Fruit fly (Drosophila melanogaster) whole organism, adult: Measurements from ENCODE around the gene strat.

Experiments
- CG11617 ChIP-seq: fragments of 200-800 bp; sonication (Bioruptor generic); optimal IDR thresholded peaks from 2 replicates; lab custom pipeline; 2017; ENCODE audit warnings: mild to moderate bottlenecking, missing biosample characterization, missing genetic modification reagents, missing genetic modification characterization
- CG12768 ChIP-seq: fragments of 200-800 bp; sonication (Bioruptor generic); optimal IDR thresholded peaks from 2 replicates; lab custom pipeline; 2017; ENCODE audit warnings: missing biosample characterization, missing genetic modification characterization, mild to moderate bottlenecking, moderate library complexity, missing genetic modification reagents
- CG14711 ChIP-seq: fragments of 200-800 bp; sonication (Bioruptor generic); optimal IDR thresholded peaks from 2 replicates; lab custom pipeline; 2018; ENCODE audit warnings: missing biosample characterization, mild to moderate bottlenecking, missing genetic modification characterization, moderate library complexity
- CG1620 ChIP-seq: fragments of 200-800 bp; sonication (Bioruptor generic); optimal IDR thresholded peaks from 2 replicates; lab custom pipeline; 2016; ENCODE audit warnings: missing biosample characterization, missing genetic modification characterization
- CG33017 ChIP-seq: fragments of 200-800 bp; sonication (Bioruptor generic); optimal IDR thresholded peaks from 2 replicates; lab custom pipeline; 2018; ENCODE audit warnings: missing biosample characterization, mild to moderate bottlenecking, missing genetic modification characterization, moderate library complexity
- CG5204 ChIP-seq: fragments of 200-800 bp; sonication (Bioruptor generic); optimal IDR thresholded peaks from 2 replicates; lab custom pipeline; 2016; ENCODE audit warnings: missing biosample characterization, missing genetic modification characterization
- CG7045 ChIP-seq: fragments of 200-800 bp; sonication (Bioruptor generic); optimal IDR thresholded peaks from 2 replicates; lab custom pipeline; 2017; ENCODE audit warnings: missing biosample characterization, mild to moderate bottlenecking, missing genetic modification characterization
- CG7101 ChIP-seq: fragments of 200-800 bp; sonication (Bioruptor generic); optimal IDR thresholded peaks from 2 replicates; lab custom pipeline; 2018; ENCODE audit warnings: missing biosample characterization, mild to moderate bottlenecking, missing genetic modification characterization, moderate library complexity
- Clk ChIP-seq: fragments of 200-800 bp; sonication (Bioruptor generic); optimal IDR thresholded peaks from 2 replicates; lab custom pipeline; 2017; ENCODE audit warnings: missing biosample characterization, missing genetic modification characterization
- Crg-1 ChIP-seq: fragments of 200-800 bp; sonication (Bioruptor generic); optimal IDR thresholded peaks from 2 replicates; lab custom pipeline; 2016; ENCODE audit warnings: missing biosample characterization, missing genetic modification characterization
- Hr96 ChIP-seq: fragments of 200-800 bp; sonication (Bioruptor generic); optimal IDR thresholded peaks from 2 replicates; lab custom pipeline; 2016; ENCODE audit warnings: missing biosample characterization, missing genetic modification characterization
- Mnt ChIP-seq: fragments of 200-800 bp; sonication (Bioruptor generic); optimal IDR thresholded peaks from 2 replicates; lab custom pipeline; 2016; ENCODE audit warnings: missing biosample characterization, mild to moderate bottlenecking, missing genetic modification characterization
- bab1 ChIP-seq: fragments of 200-800 bp; sonication (Bioruptor generic); optimal IDR thresholded peaks from 3 replicates; lab custom pipeline; 2019; ENCODE audit warnings: missing biosample characterization, mild to moderate bottlenecking, missing genetic modification characterization, moderate library complexity
- cic ChIP-seq: fragments of 200-800 bp; sonication (Bioruptor generic); optimal IDR thresholded peaks from 2 replicates; lab custom pipeline; 2017; ENCODE audit warnings: missing biosample characterization, mild to moderate bottlenecking, missing genetic modification characterization, moderate library complexity
- cnc ChIP-seq, 2 experiments: fragments of >200 bp; optimal IDR thresholded peaks; 2 replicates each; lab custom pipeline; 2017
- kay ChIP-seq: fragments of 200-800 bp; sonication (Bioruptor generic); peaks from one replicate; lab custom pipeline; 2016; ENCODE audit warnings: missing biosample characterization, missing genetic modification characterization, borderline replicate concordance
- ovo ChIP-seq: fragments of 200-800 bp; sonication (Bioruptor generic); optimal IDR thresholded peaks from 2 replicates; lab custom pipeline; 2016; ENCODE audit warnings: missing biosample characterization, missing genetic modification characterization
- pad ChIP-seq: fragments of 200-800 bp; sonication (Bioruptor generic); optimal IDR thresholded peaks from 3 replicates; lab custom pipeline; 2017; ENCODE audit warnings: missing biosample characterization, missing genetic modification characterization, mild to moderate bottlenecking, moderate library complexity, missing genetic modification reagents
- tj ChIP-seq: fragments of 200-800 bp; sonication (Bioruptor generic); optimal IDR thresholded peaks from 3 replicates; lab custom pipeline; 2017; ENCODE audit warnings: missing biosample characterization, mild to moderate bottlenecking, missing genetic modification characterization, moderate library complexity
- toe ChIP-seq: fragments of 200-800 bp; sonication (Bioruptor generic); optimal IDR thresholded peaks from 2 replicates; lab custom pipeline; 2016; ENCODE audit warnings: missing biosample characterization, missing genetic modification characterization

strat gene

DNA sequence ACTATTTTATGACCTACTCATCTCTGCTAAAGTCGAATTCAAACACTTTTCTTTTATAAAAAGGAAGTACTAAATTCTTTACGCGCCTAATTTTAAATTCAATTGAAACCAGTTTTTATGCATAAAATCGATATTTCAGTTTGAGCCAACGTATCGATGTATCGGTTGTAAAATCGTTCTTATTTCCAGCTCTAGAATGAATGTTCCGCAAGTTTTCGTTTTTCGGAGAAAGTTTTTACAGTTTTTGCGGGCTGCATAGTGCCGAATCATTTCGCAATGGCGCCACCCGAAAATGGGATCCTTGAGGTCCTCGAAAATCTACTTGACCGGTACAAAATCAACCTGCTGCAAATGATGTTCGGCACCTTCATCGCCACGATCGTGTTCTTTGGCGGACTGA lies 14.7 kb upstream of the strat start, which contains the start of gene CG7840:
Gene CG7840 (plus strand): TSS at position 178 of the 400 bp plus-strand sequence.
- no peak for TF ChIP-seq Hr96 (GFP tag; lab: Kevin White, UChicago)
- TF ChIP-seq Mnt, result no peak
- no peak for TF ChIP-seq tj (GFP tag; lab: Kevin White, UChicago)
- TF ChIP-seq CG5204 (GFP tag; lab: Kevin White, UChicago), result no peak
- no peak for TF ChIP-seq Crg-1 (GFP tag; lab: Kevin White, UChicago)
- no peak for TF ChIP-seq CG33017

DNA sequence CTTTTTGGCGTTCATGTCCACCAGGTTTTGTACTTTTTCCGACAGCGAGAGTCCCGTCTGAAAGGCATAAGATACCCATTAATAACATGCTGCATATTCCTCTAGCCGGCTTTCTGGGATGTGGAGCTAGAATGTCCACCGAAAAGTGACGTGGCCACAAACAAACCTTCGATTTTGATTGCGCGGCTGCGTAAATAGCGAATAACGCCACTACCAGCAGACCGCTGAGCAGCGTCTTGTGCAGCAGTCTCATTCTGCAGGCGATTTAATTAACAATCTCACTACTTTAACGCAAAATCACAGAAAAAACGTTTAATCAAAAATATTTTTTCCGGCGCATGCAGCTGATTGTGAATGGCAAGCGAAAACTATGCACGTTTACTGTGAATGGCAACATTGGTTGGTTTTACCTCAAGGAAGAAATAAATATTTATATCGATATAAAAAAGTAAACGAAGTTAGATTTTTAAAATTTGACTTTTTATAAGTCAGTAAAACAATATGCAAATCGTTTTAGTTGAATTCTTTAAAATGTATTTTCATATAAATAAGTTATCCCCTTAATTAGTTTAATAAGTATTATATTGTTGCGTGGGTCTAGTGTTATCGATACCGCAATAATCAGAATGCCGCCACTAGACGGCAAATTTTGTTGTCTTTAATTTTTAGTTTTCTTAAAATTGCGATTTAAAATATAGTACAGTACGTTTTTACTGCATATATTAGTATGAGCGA lies 12.1 kb upstream of the strat start, which contains the start of the genes Ostgamma and Mettl14:
Gene Ostgamma (minus strand): TSS at position 376 of the 735 bp plus-strand sequence.
Gene Mettl14 (plus strand): TSS at position 611 of the 735 bp plus-strand sequence.
- TF ChIP-seq cnc (optimal IDR thresholded peaks at IDR 0.05; lab: Kevin White, UChicago) (no peak), CG12768 (GFP tag; lab: Kevin White, UChicago) (no peak), CG7101 (tag; lab: Kevin White, UChicago) (peak; percentile 39), CG11617 (GFP tag; lab: Kevin White, UChicago) (peak; percentile 20), CG33017 (no peak), bab1 (GFP tag; lab: Kevin White, UChicago) (peak; percentile 41), Mnt (peak; percentile 40), CG7045 (GFP tag; lab: Kevin White, UChicago) (no peak), CG14711 (tag; lab: Kevin White, UChicago) (peak; percentile 64), toe (no peak)

- TF ChIP-seq tj (GFP tag; lab: Kevin White, UChicago), result peak; percentile 71
- TF ChIP-seq ovo, result peak; percentile 52
- peak; percentile 92 for TF ChIP-seq CG7101 (tag; lab: Kevin White, UChicago)
- peak; percentile 78 for TF ChIP-seq Mnt
- TF ChIP-seq CG14711 (tag; lab: Kevin White, UChicago), result peak; percentile 98
- TF ChIP-seq Hr96 (GFP tag; lab: Kevin White, UChicago), result no peak
- peak; percentile 92 for TF ChIP-seq CG33017
- no peak for TF ChIP-seq CG5204 (GFP tag; lab: Kevin White, UChicago)
- TF ChIP-seq cic (GFP tag; lab: Kevin White, UChicago), result peak; percentile 75
- no peak for TF ChIP-seq kay
- TF ChIP-seq Clk (GFP tag; lab: Kevin White, UChicago), result peak; percentile 48
- peak; percentile 93 for TF ChIP-seq CG11617 (GFP tag; lab: Kevin White, UChicago)
- TF ChIP-seq pad, result peak; percentile 43
- TF ChIP-seq CG1620, result peak; percentile 80
- peak; percentile 83 for TF ChIP-seq CG7045 (GFP tag; lab: Kevin White, UChicago)
- peak; percentile 78 for TF ChIP-seq Crg-1 (GFP tag; lab: Kevin White, UChicago)
- peak; percentile 91 for TF ChIP-seq bab1 (GFP tag; lab: Kevin White, UChicago)
- TF ChIP-seq cnc (optimal IDR thresholded peaks at IDR 0.05; lab: Kevin White, UChicago), result no peak
- TF ChIP-seq toe, result no peak
- peak; percentile 86 for TF ChIP-seq CG12768 (GFP tag; lab: Kevin White, UChicago)
Measured at dm6 chr2L:8311091-8311490, 9.0 kb upstream of the strat start, which contains the start of the genes CG7810 and CG7806. TSS of gene CG7810 (minus strand) at chr2L:8311195. TSS of gene CG7806 (plus strand) at chr2L:8311399.

dm6 chr2L:8311741-8312140 lies 8.4 kb upstream of the strat start:
- TF ChIP-seq CG11617 (GFP tag; lab: Kevin White, UChicago), result no peak
- no peak for TF ChIP-seq CG33017
- TF ChIP-seq CG12768 (GFP tag; lab: Kevin White, UChicago), result no peak
- no peak for TF ChIP-seq Clk (GFP tag; lab: Kevin White, UChicago)
- TF ChIP-seq cnc (optimal IDR thresholded peaks at IDR 0.05; lab: Kevin White, UChicago), result no peak
- no peak for TF ChIP-seq CG5204 (GFP tag; lab: Kevin White, UChicago)
- TF ChIP-seq tj (GFP tag; lab: Kevin White, UChicago), result no peak
- TF ChIP-seq cic (GFP tag; lab: Kevin White, UChicago), result no peak
- TF ChIP-seq bab1 (GFP tag; lab: Kevin White, UChicago), result no peak
- no peak for TF ChIP-seq CG1620
- TF ChIP-seq Mnt, result no peak
- TF ChIP-seq Crg-1 (GFP tag; lab: Kevin White, UChicago), result no peak
- TF ChIP-seq CG7101 (tag; lab: Kevin White, UChicago), result no peak
- no peak for TF ChIP-seq CG7045 (GFP tag; lab: Kevin White, UChicago)
- no peak for TF ChIP-seq kay
- no peak for TF ChIP-seq pad
- TF ChIP-seq CG14711 (tag; lab: Kevin White, UChicago), result no peak
- no peak for TF ChIP-seq Hr96 (GFP tag; lab: Kevin White, UChicago)
- TF ChIP-seq toe, result no peak
- TF ChIP-seq ovo, result no peak

dm6 chr2L:8325150-8325549 lies 5.0 kb downstream of the strat start, which contains the start of gene CG7781:
TSS of gene CG7781 (minus strand) at chr2L:8325409.
- TF ChIP-seq cic (GFP tag; lab: Kevin White, UChicago), result peak; percentile 34
- no peak for TF ChIP-seq CG5204 (GFP tag; lab: Kevin White, UChicago)
- no peak for TF ChIP-seq Clk (GFP tag; lab: Kevin White, UChicago)
- peak; percentile 59 for TF ChIP-seq CG12768 (GFP tag; lab: Kevin White, UChicago)
- no peak for TF ChIP-seq CG7101 (tag; lab: Kevin White, UChicago)
- TF ChIP-seq ovo, result no peak
- no peak for TF ChIP-seq pad
- no peak for TF ChIP-seq CG33017
- no peak for TF ChIP-seq CG11617 (GFP tag; lab: Kevin White, UChicago)
- TF ChIP-seq Hr96 (GFP tag; lab: Kevin White, UChicago), result no peak
- TF ChIP-seq kay, result no peak
